Fruit fly (Drosophila melanogaster) whole organism, wandering third instar larva: ENCODE results near the gene Sfp24Bb.
A peak's percentile ranks its signal among the peaks of the same experiment; 100 is the strongest.

Source experiments
- Mio ChIP-seq: sonication (Bioruptor generic); optimal IDR thresholded peaks from 2 replicates; lab custom pipeline; 2016; ENCODE audit warnings: missing biosample characterization, missing genetic modification characterization
- Myc ChIP-seq: fragments of >200 bp; optimal IDR thresholded peaks from 2 replicates; lab custom pipeline; 2017
- N ChIP-seq: fragments of >200 bp; optimal IDR thresholded peaks from 2 replicates; lab custom pipeline; 2018; ENCODE audit warnings: missing biosample characterization, missing external identifiers, missing genetic modification characterization
- Vsx2 ChIP-seq: fragments of 200-300, 225-300 bp; sonication (Bioruptor generic); optimal IDR thresholded peaks from 2 replicates; lab custom pipeline; 2018; ENCODE audit warnings: missing biosample characterization, missing genetic modification characterization; ENCODE audit not compliant: partially characterized antibody
- br ChIP-seq: fragments of 200-800 bp; sonication (Bioruptor generic); optimal IDR thresholded peaks from 2 replicates; lab custom pipeline; 2016; ENCODE audit warnings: missing biosample characterization, missing genetic modification characterization
- ey ChIP-seq: fragments of 200-800 bp; sonication (Bioruptor generic); optimal IDR thresholded peaks from 2 replicates; lab custom pipeline; 2016; ENCODE audit warnings: missing biosample characterization, missing genetic modification characterization
- jim ChIP-seq: fragments of 175-275, 200-325 bp; sonication (Bioruptor generic); optimal IDR thresholded peaks from 2 replicates; lab custom pipeline; 2016; ENCODE audit warnings: missing biosample characterization, mild to moderate bottlenecking, missing genetic modification characterization
- pan ChIP-seq: fragments of >200 bp; optimal IDR thresholded peaks from 2 replicates; lab custom pipeline; 2017
- psq ChIP-seq: fragments of 200-800 bp; sonication (Bioruptor generic); optimal IDR thresholded peaks from 3 replicates; lab custom pipeline; 2017; ENCODE audit warnings: missing biosample characterization, mild to moderate bottlenecking, missing genetic modification characterization, moderate library complexity
- rgr ChIP-seq: fragments of 200-800 bp; sonication (Bioruptor generic); optimal IDR thresholded peaks from 3 replicates; lab custom pipeline; 2016; ENCODE audit warnings: missing biosample characterization, mild to moderate bottlenecking, missing genetic modification characterization
- sv ChIP-seq: fragments of 200-800 bp; sonication (Bioruptor generic); optimal IDR thresholded peaks from 3 replicates; lab custom pipeline; 2016; ENCODE audit warnings: missing biosample characterization, missing genetic modification characterization
- tai ChIP-seq: sonication (Bioruptor generic); optimal IDR thresholded peaks from 2 replicates; lab custom pipeline; 2016; ENCODE audit warnings: missing biosample characterization, missing genetic modification characterization
- usp ChIP-seq: fragments of >200 bp; optimal IDR thresholded peaks from 2 replicates; lab custom pipeline; 2017; ENCODE audit warnings: missing biosample characterization, missing genetic modification characterization

dm6 chr2L:3712949-3713416, 43.4 kb upstream of the Sfp24Bb start, which contains the start of the genes CG31955 and CG2818:
- TF ChIP-seq tai (no peak), Vsx2 (GFP tag; lab: Kevin White, UChicago) (no peak), rgr (GFP tag; lab: Kevin White, UChicago) (peak; percentile 47), ey (GFP tag; lab: Kevin White, UChicago) (peak; percentile 38), pan (lab: Kevin White, UChicago) (no peak), usp (GFP tag; lab: Kevin White, UChicago) (no peak), Myc (lab: Kevin White, UChicago) (peak; percentile 55), psq (GFP tag; lab: Kevin White, UChicago) (peak; percentile 3), br (GFP tag; lab: Kevin White, UChicago) (no peak), jim (GFP tag; lab: Kevin White, UChicago) (no peak), N (GFP tag; lab: Kevin White, UChicago) (no peak), Mio (no peak), sv (GFP tag; lab: Kevin White, UChicago) (no peak)
